Worm (Caenorhabditis elegans): ENCODE results near the gene Y24D9A.7.
A peak's percentile ranks its signal among the peaks of the same experiment; 100 is the strongest.

The Y24D9A.7 gene

ce11 chrIV:4411948-4412335 is 7.0 kb upstream of the Y24D9A.7 start:
- TF ChIP-seq dpff-1 (tag; optimal IDR thresholded peaks at IDR 0.05) (no peak), B0035.1 (tag; optimal IDR thresholded peaks at IDR 0.05) (no peak), zfh-2 (GFP tag; conservative IDR thresholded peaks at IDR 0.05) (peak; percentile 69), mcd-1 (GFP tag; IDR thresholded peaks at IDR 0.05) (0 out of 2 replicates have a peak, but pooled peaks have one; percentile 6), xnd-1 (tag; optimal IDR thresholded peaks at IDR 0.05) (no peak), tlf-1 (GFP tag; optimal IDR thresholded peaks at IDR 0.05) (no peak), hmg-20 (GFP tag; IDR thresholded peaks at IDR 0.05) (no peak), attf-5 (GFP tag; optimal IDR thresholded peaks at IDR 0.05) (no peak), Y79H2A.3 (GFP tag; conservative IDR thresholded peaks at IDR 0.05) (0 out of 2 replicates have a peak, but pooled peaks have one; percentile 58), chd-7 (tag; optimal IDR thresholded peaks at IDR 0.05) (no peak), rcor-1 (GFP tag; IDR thresholded peaks at IDR 0.05) (no peak), Y67H2A.10 (GFP tag; conservative IDR thresholded peaks at IDR 0.05) (no peak), fkh-3 (tag; optimal IDR thresholded peaks at IDR 0.05) (no peak), F10E7.11 (tag; optimal IDR thresholded peaks at IDR 0.05) (no peak)

- TF ChIP-seq D2030.7 (GFP tag; IDR thresholded peaks at IDR 0.05) (no peak), ztf-18 (tag; optimal IDR thresholded peaks at IDR 0.05) (no peak), Y53G8AR.9 (GFP tag; conservative IDR thresholded peaks at IDR 0.05) (no peak)
Measured at ce11 chrIV:4411311-4411947, 6.5 kb upstream of the Y24D9A.7 start.

ce11 chrIV:4410526-4410925 is 5.6 kb upstream of the Y24D9A.7 start:
- TF ChIP-seq repo-1 (tag; optimal IDR thresholded peaks at IDR 0.05) (no peak), hsf-1 (GFP tag; IDR thresholded peaks at IDR 0.05) (no peak), nfya-2 (GFP tag; IDR thresholded peaks at IDR 0.05) (no peak), attf-3 (GFP tag; conservative IDR thresholded peaks at IDR 0.05) (no peak), lir-1 (GFP tag; conservative IDR thresholded peaks at IDR 0.05) (no peak), attf-6 (GFP tag; IDR thresholded peaks at IDR 0.05) (no peak), ccch-3 (GFP tag; optimal IDR thresholded peaks at IDR 0.05) (no peak), nhr-80 (tag; optimal IDR thresholded peaks at IDR 0.05) (no peak), ztf-18 (tag; optimal IDR thresholded peaks at IDR 0.05) (no peak), let-607 (tag; optimal IDR thresholded peaks at IDR 0.05) (no peak), F49E8.2 (tag; optimal IDR thresholded peaks at IDR 0.05; ENCODE audit: insufficient read depth) (no peak), F22D6.2 (tag; optimal IDR thresholded peaks at IDR 0.05) (no peak), ztf-26 (tag; optimal IDR thresholded peaks at IDR 0.05) (no peak)

ce11 chrIV:4408714-4409113 is 3.7 kb upstream of the Y24D9A.7 start:
- TF ChIP-seq fkh-3 (tag; optimal IDR thresholded peaks at IDR 0.05) (no peak), ceh-40 (GFP tag; IDR thresholded peaks at IDR 0.05) (no peak), repo-1 (tag; optimal IDR thresholded peaks at IDR 0.05) (peak; percentile 7), lin-40 (tag; optimal IDR thresholded peaks at IDR 0.05) (no peak), ztf-25 (GFP tag; IDR thresholded peaks at IDR 0.05) (no peak), rpc-1 (optimal IDR thresholded peaks at IDR 0.05) (no peak), rpc-1 (tag; optimal IDR thresholded peaks at IDR 0.05) (no peak), pbrm-1 (GFP tag; IDR thresholded peaks at IDR 0.05) (no peak), madf-10 (tag; optimal IDR thresholded peaks at IDR 0.05) (no peak), attf-3 (GFP tag; conservative IDR thresholded peaks at IDR 0.05) (no peak), B0336.3 (GFP tag; IDR thresholded peaks at IDR 0.05) (no peak), sptf-2 (GFP tag; optimal IDR thresholded peaks at IDR 0.05) (no peak), F57A8.1 (GFP tag; optimal IDR thresholded peaks at IDR 0.05) (no peak), bed-2 (GFP tag; IDR thresholded peaks at IDR 0.05) (no peak), efl-1 (GFP tag; optimal IDR thresholded peaks at IDR 0.05) (no peak), K12H6.12 (tag; optimal IDR thresholded peaks at IDR 0.05) (no peak), K11D2.4 (GFP tag; IDR thresholded peaks at IDR 0.05) (no peak), bed-1 (GFP tag; IDR thresholded peaks at IDR 0.05) (no peak), Y67H2A.10 (GFP tag; conservative IDR thresholded peaks at IDR 0.05) (no peak), hlh-26 (GFP tag; conservative IDR thresholded peaks at IDR 0.05) (no peak), madf-8 (GFP tag; conservative IDR thresholded peaks at IDR 0.05) (no peak)

All from whole organism, young adult.